Worm (Caenorhabditis elegans): ENCODE results near the gene epg-9.

The epg-9 gene

ce11 chrIV:2640950-2641349 is 40.0 kb downstream of the epg-9 start, which contains the start of the genes mdf-2 and nduv-3 (continued):
- no peak for TF ChIP-seq ceh-62 (tag; optimal IDR thresholded peaks at IDR 0.05)
- TF ChIP-seq lin-29 (GFP tag; IDR thresholded peaks at IDR 0.05): no peak
- peak; percentile 38 for TF ChIP-seq jun-1 (tag; optimal IDR thresholded peaks at IDR 0.05)
- no peak for TF ChIP-seq zfp-3 (GFP tag; conservative IDR thresholded peaks at IDR 0.05)
- TF ChIP-seq daf-19 (GFP tag; conservative IDR thresholded peaks at IDR 0.05): no peak
- TF ChIP-seq F26F4.8 (GFP tag; conservative IDR thresholded peaks at IDR 0.05): no peak
- TF ChIP-seq ceh-44 (GFP tag; IDR thresholded peaks at IDR 0.05): no peak
- TF ChIP-seq nhr-28 (tag; optimal IDR thresholded peaks at IDR 0.05): no peak
- no peak for TF ChIP-seq daf-8 (GFP tag; IDR thresholded peaks at IDR 0.05)
- TF ChIP-seq F37D6.2 (tag; optimal IDR thresholded peaks at IDR 0.05): peak; percentile 43
- peak; percentile 83 for TF ChIP-seq lin-38 (GFP tag; IDR thresholded peaks at IDR 0.05)
- no peak for TF ChIP-seq F10B5.3 (tag; optimal IDR thresholded peaks at IDR 0.05)
- TF ChIP-seq cey-2 (tag; optimal IDR thresholded peaks at IDR 0.05; ENCODE audit: borderline replicate concordance, insufficient read depth): no peak
- no peak for TF ChIP-seq D1046.2 (GFP tag; IDR thresholded peaks at IDR 0.05)
- TF ChIP-seq ces-1 (GFP tag; optimal IDR thresholded peaks at IDR 0.05): no peak
- TF ChIP-seq ceh-82 (tag; optimal IDR thresholded peaks at IDR 0.05): no peak
- no peak for TF ChIP-seq Y5F2A.4 (GFP tag; optimal IDR thresholded peaks at IDR 0.05)
- no peak for TF ChIP-seq php-3 (GFP tag; IDR thresholded peaks at IDR 0.05)
- no peak for TF ChIP-seq madf-5 (GFP tag; IDR thresholded peaks at IDR 0.05)
- peak; percentile 76 for TF ChIP-seq T20F7.1 (GFP tag; optimal IDR thresholded peaks at IDR 0.05)
- TF ChIP-seq Y75B8A.6 (GFP tag; IDR thresholded peaks at IDR 0.05): no peak
- TF ChIP-seq F49E8.2 (tag; optimal IDR thresholded peaks at IDR 0.05; ENCODE audit: borderline replicate concordance): no peak
- TF ChIP-seq aly-2 (tag; optimal IDR thresholded peaks at IDR 0.05): no peak
- TF ChIP-seq ZK337.2 (GFP tag; IDR thresholded peaks at IDR 0.05): no peak
- no peak; the same call in 1 of the 2 replicates for TF ChIP-seq mdt-29 (GFP tag; IDR thresholded peaks at IDR 0.05)
- TF ChIP-seq mxl-3 (GFP tag; optimal IDR thresholded peaks at IDR 0.05): no peak
- TF ChIP-seq lin-1 (GFP tag; IDR thresholded peaks at IDR 0.05): no peak
- TF ChIP-seq F44E2.7 (GFP tag; IDR thresholded peaks at IDR 0.05): no peak
- no peak for TF ChIP-seq set-16 (GFP tag; IDR thresholded peaks at IDR 0.05)
- TF ChIP-seq snpc-1.2 (GFP tag; IDR thresholded peaks at IDR 0.05): no peak
- peak; percentile 74 for TF ChIP-seq lin-13 (GFP tag; optimal IDR thresholded peaks at IDR 0.05)
- peak; percentile 67 for TF ChIP-seq hlh-30 (tag; optimal IDR thresholded peaks at IDR 0.05; ENCODE audit: insufficient read depth)
- TF ChIP-seq saeg-2 (GFP tag; IDR thresholded peaks at IDR 0.05): no peak
- TF ChIP-seq gei-8 (GFP tag; optimal IDR thresholded peaks at IDR 0.05): no peak
- peak; percentile 63 for TF ChIP-seq T26A8.4 (GFP tag; IDR thresholded peaks at IDR 0.05)
- TF ChIP-seq daf-12 (tag; optimal IDR thresholded peaks at IDR 0.05): no peak
- peak; percentile 63 for TF ChIP-seq ceh-28 (tag; optimal IDR thresholded peaks at IDR 0.05)
- no peak for TF ChIP-seq snpc-4 (tag; optimal IDR thresholded peaks at IDR 0.05)
- no peak for TF ChIP-seq nhr-10 (tag; optimal IDR thresholded peaks at IDR 0.05)
- peak; percentile 92 for TF ChIP-seq dpl-1 (GFP tag; optimal IDR thresholded peaks at IDR 0.05)
- peak in 1 of 2 experiments; percentile 13 for TF ChIP-seq hif-1 (tag; optimal IDR thresholded peaks at IDR 0.05)
- no peak for TF ChIP-seq nhr-237 (tag; optimal IDR thresholded peaks at IDR 0.05)
- peak; percentile 42 for TF ChIP-seq nhr-102 (tag; optimal IDR thresholded peaks at IDR 0.05)
- TF ChIP-seq Y48G9A.11 (GFP tag; IDR thresholded peaks at IDR 0.05): peak; percentile 69
- TF ChIP-seq fkh-10 (GFP tag; optimal IDR thresholded peaks at IDR 0.05): no peak
- no peak for TF ChIP-seq mdl-1 (tag; optimal IDR thresholded peaks at IDR 0.05)
- TF ChIP-seq ceh-32 (tag; optimal IDR thresholded peaks at IDR 0.05; ENCODE audit: poor library complexity): no peak
- TF ChIP-seq spr-1 (tag; optimal IDR thresholded peaks at IDR 0.05): peak; percentile 40
- peak; percentile 38 for TF ChIP-seq ztf-7 (tag; optimal IDR thresholded peaks at IDR 0.05)
- no peak for TF ChIP-seq lin-15B (tag; optimal IDR thresholded peaks at IDR 0.05)
- no peak for TF ChIP-seq madf-9 (GFP tag; conservative IDR thresholded peaks at IDR 0.05)
